Worm (Caenorhabditis elegans): ENCODE data around the gene fbxa-67.

DNA sequence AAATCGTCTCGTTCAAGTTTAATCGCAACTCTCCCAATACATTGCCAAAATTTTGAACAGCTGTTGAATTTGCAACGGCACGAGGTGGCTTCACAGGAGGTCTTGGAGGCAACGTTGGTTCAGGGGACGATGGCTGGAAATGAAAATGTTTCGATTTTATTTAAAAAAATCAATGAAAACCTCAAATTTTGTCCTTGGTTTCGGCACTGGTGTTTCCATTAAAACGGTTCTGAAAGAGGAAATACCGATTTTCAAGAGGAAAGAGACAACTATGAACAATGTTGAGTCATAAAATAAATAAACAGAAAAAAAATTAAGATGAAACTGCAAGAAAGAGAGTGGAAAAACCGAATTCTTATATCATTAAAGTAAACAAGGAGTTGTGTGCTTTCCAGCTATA, 43.2 kb downstream of the fbxa-67 start, which contains the start of gene F23H11.4:
- TF ChIP-seq ceh-13 (GFP tag; optimal IDR thresholded peaks at IDR 0.05), result no peak
- no peak for TF ChIP-seq ama-1 (optimal IDR thresholded peaks at IDR 0.05)
- no peak for TF ChIP-seq ets-7 (tag; optimal IDR thresholded peaks at IDR 0.05)
- TF ChIP-seq flt-1 (GFP tag; IDR thresholded peaks at IDR 0.05), result no peak
- no peak for TF ChIP-seq F13C5.2 (tag; optimal IDR thresholded peaks at IDR 0.05)
- TF ChIP-seq hmbx-1 (tag; optimal IDR thresholded peaks at IDR 0.05), result no peak
- TF ChIP-seq tbx-11 (GFP tag; IDR thresholded peaks at IDR 0.05), result no peak
- TF ChIP-seq ceh-36 (tag; optimal IDR thresholded peaks at IDR 0.05), result no peak
- TF ChIP-seq aly-1 (tag; optimal IDR thresholded peaks at IDR 0.05), result no peak
- no peak for TF ChIP-seq hmg-4 (GFP tag; optimal IDR thresholded peaks at IDR 0.05)

Data from whole organism, early embryonic.